Fruit fly (Drosophila melanogaster) whole organism, prepupa: ENCODE measurements around the gene Kpc1.

Source experiments
- CG16779 ChIP-seq: fragments of 200-800 bp; sonication (Bioruptor generic); optimal IDR thresholded peaks from 3 replicates; lab custom pipeline; 2017; ENCODE audit warnings: missing biosample characterization, mild to moderate bottlenecking, missing genetic modification characterization
- CG6854 ChIP-seq: fragments of 200-800 bp; sonication (Bioruptor generic); optimal IDR thresholded peaks from 2 replicates; lab custom pipeline; 2017; ENCODE audit warnings: missing biosample characterization, mild to moderate bottlenecking, missing genetic modification characterization
- Hr38 ChIP-seq: sonication (Bioruptor generic); optimal IDR thresholded peaks from 2 replicates; lab custom pipeline; 2016; ENCODE audit warnings: missing biosample characterization, missing genetic modification characterization
- svp ChIP-seq: fragments of 200-800 bp; sonication (Bioruptor generic); peaks from one replicate; lab custom pipeline; 2016; ENCODE audit warnings: missing biosample characterization, missing genetic modification characterization

DNA sequence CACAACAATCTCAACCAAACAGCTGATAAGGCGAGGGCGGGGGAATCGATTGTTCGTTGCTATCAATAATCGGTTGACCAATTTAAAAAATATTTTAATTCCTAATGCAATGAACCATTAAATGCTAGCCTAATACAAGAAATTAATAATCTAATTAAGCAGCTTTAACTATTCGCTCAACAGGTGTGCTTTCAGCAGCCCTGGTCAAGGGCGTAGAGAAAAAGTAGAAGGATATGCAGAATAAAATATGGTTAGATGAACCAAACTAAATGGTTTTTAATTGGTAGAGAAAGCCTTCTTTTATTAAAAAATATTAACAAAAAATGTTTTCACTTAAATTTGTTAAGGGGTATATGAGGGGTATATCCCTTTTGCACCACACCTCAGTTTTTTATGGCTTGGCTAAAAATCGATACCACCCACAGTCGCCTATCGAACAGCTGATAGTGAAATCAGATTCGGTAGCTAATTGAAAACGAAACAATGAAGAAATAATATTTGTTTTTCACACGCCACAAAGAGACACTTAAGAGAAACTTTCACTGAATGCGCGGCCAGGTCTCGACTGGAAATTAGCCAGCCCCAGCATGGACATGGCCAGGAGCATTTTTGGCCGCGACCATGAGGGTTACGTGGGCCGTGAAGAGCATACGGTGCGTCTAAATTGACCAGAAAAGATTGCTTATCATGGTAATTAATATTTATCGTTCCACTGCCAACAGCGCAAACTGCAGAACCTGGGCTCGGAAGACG, 23.0 kb upstream of the Kpc1 start, which contains the start of the genes SIDL and CG12241:
- no peak for TF ChIP-seq CG16779 (tag; lab: Kevin White, UChicago)
- TF ChIP-seq svp, result no peak
- peak; percentile 61 for TF ChIP-seq CG6854 (GFP tag; lab: Kevin White, UChicago)
- TF ChIP-seq Hr38 (GFP tag; lab: Kevin White, UChicago), result no peak
